Fruit fly (Drosophila melanogaster): ENCODE results near the gene CG9121.

dm6 chr2L:5004677-5005463 is 46.0 kb downstream of the CG9121 start:
- no peak for TF ChIP-seq cnc (optimal IDR thresholded peaks at IDR 0.05)
- peak; percentile 96 for TF ChIP-seq CG5204 (GFP tag; optimal IDR thresholded peaks at IDR 0.05)
- TF ChIP-seq Mnt (GFP tag; optimal IDR thresholded peaks at IDR 0.05): peak; percentile 76
- peak; percentile 89 for TF ChIP-seq bab1 (GFP tag; optimal IDR thresholded peaks at IDR 0.05)

Measured in whole organism, adult.